Worm (Caenorhabditis elegans) whole organism, L3 larva: ENCODE measurements around the gene srh-233.

Experiments used
- R02D3.7 ChIP-seq: fragments of 150-350 bp; optimal IDR thresholded peaks from 2 replicates; lab custom pipeline; 2014; ENCODE audit warnings: missing biosample characterization, missing genetic modification characterization
- ama-1 ChIP-seq: fragments of 150-350 bp; optimal IDR thresholded peaks from 2 replicates; lab custom pipeline; 2018
- ceh-16 ChIP-seq: sonication (generic microtip); optimal IDR thresholded peaks from 2 replicates; lab custom pipeline; 2017; ENCODE audit warnings: missing biosample characterization, missing genetic modification characterization
- ceh-28 ChIP-seq: fragments of 150-350 bp; optimal IDR thresholded peaks from 2 replicates; lab custom pipeline; 2014; ENCODE audit warnings: missing biosample characterization, missing genetic modification reagents, missing genetic modification characterization
- ceh-9 ChIP-seq: sonication (generic microtip); optimal IDR thresholded peaks from 2 replicates; lab custom pipeline; 2018; ENCODE audit warnings: missing biosample characterization, missing genetic modification characterization
- egl-5 ChIP-seq: fragments of 150-350 bp; optimal IDR thresholded peaks from 2 replicates; lab custom pipeline; 2017; ENCODE audit warnings: missing biosample characterization, missing genetic modification reagents, missing genetic modification characterization, inconsistent platforms
- elt-2 ChIP-seq: sonication (generic microtip); optimal IDR thresholded peaks from 2 replicates; lab custom pipeline; 2016; ENCODE audit warnings: missing genetic modification reagents, mild to moderate bottlenecking, missing genetic modification characterization, missing compliant biosample characterization
- elt-3 ChIP-seq, 3 experiments: fragments of 150-350 bp in 1 of 3; sonication (generic microtip) in 2 of 3; optimal IDR thresholded peaks; 2 replicates in 2 of 3; 4 replicates in 1 of 3; lab custom pipeline; 2014 to 2017; ENCODE audit warnings: missing biosample characterization in 3 of 3, missing genetic modification characterization in 3 of 3
- eor-1 ChIP-seq, 2 experiments: fragments of 150-350 bp; optimal IDR thresholded peaks; 2 replicates each; lab custom pipeline; 2014 to 2018; ENCODE audit warnings: missing biosample characterization in 2 of 2, missing genetic modification characterization in 2 of 2
- fkh-10 ChIP-seq: sonication (generic microtip); optimal IDR thresholded peaks from 2 replicates; lab custom pipeline; 2017; ENCODE audit warnings: missing biosample characterization, missing genetic modification reagents, missing genetic modification characterization
- fkh-2 ChIP-seq: fragments of 150-350 bp; optimal IDR thresholded peaks from 2 replicates; lab custom pipeline; 2014; ENCODE audit warnings: missing biosample characterization, missing genetic modification reagents, missing genetic modification characterization
- fos-1 ChIP-seq: fragments of 150-350 bp; optimal IDR thresholded peaks from 2 replicates; lab custom pipeline; 2014; ENCODE audit warnings: missing biosample characterization, missing genetic modification characterization
- hmg-11 ChIP-seq: sonication (generic microtip); optimal IDR thresholded peaks from 2 replicates; lab custom pipeline; 2016; ENCODE audit warnings: missing genetic modification characterization, missing compliant biosample characterization
- lin-15B ChIP-seq: fragments of 150-350 bp; optimal IDR thresholded peaks from 2 replicates; lab custom pipeline; 2014; ENCODE audit warnings: missing biosample characterization, missing genetic modification characterization
- lsy-12 ChIP-seq: sonication (generic microtip); optimal IDR thresholded peaks from 2 replicates; lab custom pipeline; 2016; ENCODE audit warnings: mild to moderate bottlenecking, missing genetic modification characterization, missing compliant biosample characterization
- mdl-1 ChIP-seq: fragments of 150-350 bp; optimal IDR thresholded peaks from 2 replicates; lab custom pipeline; 2014; ENCODE audit warnings: missing biosample characterization, missing genetic modification characterization
- mml-1 ChIP-seq: fragments of 150-350 bp; sonication (generic microtip); optimal IDR thresholded peaks from 3 replicates; lab custom pipeline; 2014; ENCODE audit warnings: missing biosample characterization, missing genetic modification characterization
- nfya-1 ChIP-seq: sonication (generic microtip); optimal IDR thresholded peaks from 2 replicates; lab custom pipeline; 2017; ENCODE audit warnings: missing genetic modification characterization, mild to moderate bottlenecking, missing compliant biosample characterization, antibody characterized with exemption, moderate library complexity; ENCODE audit not compliant: insufficient read depth
- nhr-11 ChIP-seq: fragments of 150-350 bp; optimal IDR thresholded peaks from 2 replicates; lab custom pipeline; 2014; ENCODE audit warnings: missing biosample characterization, missing genetic modification characterization
- nhr-23 ChIP-seq: fragments of 150-350 bp; optimal IDR thresholded peaks from 2 replicates; lab custom pipeline; 2014; ENCODE audit warnings: missing biosample characterization, missing genetic modification reagents, missing genetic modification characterization
- nhr-237 ChIP-seq: fragments of 150-350 bp; optimal IDR thresholded peaks from 2 replicates; lab custom pipeline; 2014; ENCODE audit warnings: missing biosample characterization, missing genetic modification characterization
- nhr-25 ChIP-seq: sonication (generic microtip); optimal IDR thresholded peaks from 2 replicates; lab custom pipeline; 2017; ENCODE audit warnings: missing biosample characterization, missing genetic modification characterization
- nhr-28 ChIP-seq: fragments of 150-350 bp; optimal IDR thresholded peaks from 2 replicates; lab custom pipeline; 2014; ENCODE audit warnings: missing biosample characterization, missing genetic modification characterization
- nhr-43 ChIP-seq: sonication (generic microtip); optimal IDR thresholded peaks from 2 replicates; lab custom pipeline; 2016; ENCODE audit warnings: mild to moderate bottlenecking, missing genetic modification characterization, missing compliant biosample characterization; ENCODE audit not compliant: poor library complexity, severe bottlenecking
- nhr-76 ChIP-seq: fragments of 150-350 bp; sonication (generic microtip); optimal IDR thresholded peaks from 5 replicates; lab custom pipeline; 2014; ENCODE audit warnings: missing biosample characterization, missing genetic modification characterization
- nhr-77 ChIP-seq: fragments of 150-350 bp; optimal IDR thresholded peaks from 2 replicates; lab custom pipeline; 2014; ENCODE audit warnings: missing biosample characterization, missing genetic modification characterization
- pha-4 ChIP-seq: fragments of 150-350 bp; optimal IDR thresholded peaks from 2 replicates; lab custom pipeline; 2014; ENCODE audit warnings: missing biosample characterization, missing genetic modification reagents, missing genetic modification characterization
- pqm-1 ChIP-seq: fragments of 150-350 bp; optimal IDR thresholded peaks from 2 replicates; lab custom pipeline; 2017; ENCODE audit warnings: missing biosample characterization, missing genetic modification characterization, inconsistent platforms
- sea-2 ChIP-seq: fragments of 150-350 bp; sonication (generic microtip); optimal IDR thresholded peaks from 4 replicates; lab custom pipeline; 2014; ENCODE audit warnings: missing biosample characterization, missing genetic modification reagents, missing genetic modification characterization
- snpc-4 ChIP-seq: fragments of 150-350 bp; optimal IDR thresholded peaks from 2 replicates; lab custom pipeline; 2014; ENCODE audit warnings: missing biosample characterization, missing genetic modification characterization
- tbx-2 ChIP-seq: sonication (generic microtip); optimal IDR thresholded peaks from 2 replicates; lab custom pipeline; 2016; ENCODE audit warnings: mild to moderate bottlenecking, missing genetic modification characterization, missing compliant biosample characterization
- unc-39 ChIP-seq: sonication (generic microtip); optimal IDR thresholded peaks from 4 replicates; lab custom pipeline; 2017; ENCODE audit warnings: missing biosample characterization, missing genetic modification characterization
- unc-62 ChIP-seq: fragments of 150-350 bp; sonication (generic microtip); optimal IDR thresholded peaks from 4 replicates; lab custom pipeline; 2014; ENCODE audit warnings: missing biosample characterization, missing genetic modification reagents, missing genetic modification characterization
- ztf-11 ChIP-seq: fragments of 150-350 bp; optimal IDR thresholded peaks from 2 replicates; lab custom pipeline; 2014; ENCODE audit warnings: missing biosample characterization, missing genetic modification characterization
- ztf-4 ChIP-seq: fragments of 150-350 bp; optimal IDR thresholded peaks from 2 replicates; lab custom pipeline; 2014; ENCODE audit warnings: missing biosample characterization, missing genetic modification characterization

Gene srh-233

ce11 chrV:20067075-20067474, 17.9 kb downstream of the srh-233 start:
- TF ChIP-seq fkh-2 (tag; lab: Kevin White, UChicago) (no peak), unc-62 (GFP tag; lab: Kevin White, UChicago) (no peak), sea-2 (GFP tag; lab: Kevin White, UChicago) (no peak), ztf-4 (tag; lab: Kevin White, UChicago) (no peak), ceh-16 (tag; lab: Kevin White, UChicago) (no peak), ceh-9 (tag; lab: Kevin White, UChicago) (no peak), elt-2 (tag; lab: Kevin White, UChicago) (no peak)

ce11 chrV:20068389-20068788, 19.2 kb downstream of the srh-233 start:
- TF ChIP-seq nhr-43: no peak
- TF ChIP-seq nfya-1 (tag; lab: Kevin White, UChicago): peak; percentile 28
- TF ChIP-seq lin-15B (tag; lab: Kevin White, UChicago): no peak
- TF ChIP-seq pha-4 (tag; lab: Kevin White, UChicago): peak; percentile 70

- TF ChIP-seq elt-2 (tag; lab: Kevin White, UChicago) (peak; percentile 82), pha-4 (tag; lab: Kevin White, UChicago) (peak; percentile 8), tbx-2 (no peak), snpc-4 (no peak), nhr-28 (tag; lab: Kevin White, UChicago) (no peak), hmg-11 (tag; lab: Kevin White, UChicago) (no peak), pqm-1 (tag; lab: Kevin White, UChicago) (peak; percentile 60), nhr-43 (no peak), lsy-12 (tag; lab: Kevin White, UChicago) (no peak), unc-62 (GFP tag; lab: Kevin White, UChicago) (no peak)
Measured at ce11 chrV:20074345-20074744, 25.2 kb downstream of the srh-233 start.

ce11 chrV:20087635-20088034, 38.5 kb downstream of the srh-233 start, which contains the start of gene fre-1:
Gene fre-1 (minus strand): TSS chrV:20087735.
- TF ChIP-seq nfya-1 (tag; lab: Kevin White, UChicago) (no peak), nhr-76 (no peak), nhr-25 (no peak), fkh-10 (GFP tag; lab: Kevin White, UChicago) (no peak), ceh-16 (tag; lab: Kevin White, UChicago) (no peak), pha-4 (tag; lab: Kevin White, UChicago) (no peak), ceh-28 (tag; lab: Kevin White, UChicago) (no peak), lsy-12 (tag; lab: Kevin White, UChicago) (no peak), snpc-4 (no peak), mdl-1 (tag; lab: Kevin White, UChicago) (no peak), nhr-43 (no peak), elt-3 (tag; optimal IDR thresholded peaks at IDR 0.05; lab: Kevin White, UChicago) (no peak), nhr-237 (tag; lab: Kevin White, UChicago) (no peak), unc-39 (tag; lab: Kevin White, UChicago) (no peak), nhr-77 (tag; lab: Kevin White, UChicago) (no peak), sea-2 (GFP tag; lab: Kevin White, UChicago) (no peak), mml-1 (tag; lab: Kevin White, UChicago) (no peak)

- TF ChIP-seq pha-4 (tag; lab: Kevin White, UChicago) (peak; percentile 32), unc-39 (tag; lab: Kevin White, UChicago) (no peak), ceh-16 (tag; lab: Kevin White, UChicago) (no peak), elt-2 (tag; lab: Kevin White, UChicago) (no peak), eor-1 (tag; optimal IDR thresholded peaks at IDR 0.05; lab: Kevin White, UChicago) (no peak), R02D3.7 (tag; lab: Kevin White, UChicago) (no peak), unc-62 (GFP tag; lab: Kevin White, UChicago) (no peak), ztf-11 (tag; lab: Kevin White, UChicago) (no peak), nhr-237 (tag; lab: Kevin White, UChicago) (no peak), ceh-28 (tag; lab: Kevin White, UChicago) (no peak), lin-15B (tag; lab: Kevin White, UChicago) (peak; percentile 28), nhr-28 (tag; lab: Kevin White, UChicago) (no peak), egl-5 (tag; lab: Kevin White, UChicago) (no peak), ama-1 (lab: Kevin White, UChicago) (no peak), nhr-23 (tag; lab: Kevin White, UChicago) (no peak), nhr-11 (tag; lab: Kevin White, UChicago) (no peak), nhr-43 (no peak), fos-1 (no peak), fkh-2 (tag; lab: Kevin White, UChicago) (no peak), elt-3 (tag; optimal IDR thresholded peaks at IDR 0.05; lab: Kevin White, UChicago) (no peak), hmg-11 (tag; lab: Kevin White, UChicago) (peak; percentile 15)
Measured at ce11 chrV:20090698-20091313, 41.6 kb downstream of the srh-233 start, which contains the start of the genes dcs-1 and sec-23. Gene dcs-1 (minus strand): TSS chrV:20090743. Gene sec-23 (plus strand): TSS chrV:20091263.
